Worm (Caenorhabditis elegans): ENCODE results near the gene srlf-29.

ce11 chrII:1662881-1663280, 3.2 kb upstream of the srlf-29 start, which contains the start of gene ZC204.14:
- TF ChIP-seq rnt-1 (tag; optimal IDR thresholded peaks at IDR 0.05) (no peak), pha-4 (tag; optimal IDR thresholded peaks at IDR 0.05) (no peak), ref-2 (tag; optimal IDR thresholded peaks at IDR 0.05) (no peak), ceh-24 (tag; optimal IDR thresholded peaks at IDR 0.05) (no peak), che-1 (tag; optimal IDR thresholded peaks at IDR 0.05) (no peak), elt-4 (tag; optimal IDR thresholded peaks at IDR 0.05) (no peak), ceh-19 (GFP tag; optimal IDR thresholded peaks at IDR 0.05) (no peak), ceh-18 (tag; optimal IDR thresholded peaks at IDR 0.05) (no peak), elt-2 (tag; optimal IDR thresholded peaks at IDR 0.05) (no peak), eyg-1 (tag; optimal IDR thresholded peaks at IDR 0.05) (no peak), madf-2 (tag; optimal IDR thresholded peaks at IDR 0.05) (no peak), C08G9.2 (tag; optimal IDR thresholded peaks at IDR 0.05) (no peak), tbx-2 (tag; optimal IDR thresholded peaks at IDR 0.05) (no peak)

All from whole organism, late embryonic.